Worm (Caenorhabditis elegans) whole organism, L3 larva: ENCODE data around the gene cyp-29A4.

Experiments used
- ZK546.5 ChIP-seq: sonication (generic microtip); optimal IDR thresholded peaks from 2 replicates; lab custom pipeline; 2017; ENCODE audit warnings: missing biosample characterization, missing genetic modification characterization
- aly-2 ChIP-seq: fragments of 150-350 bp; optimal IDR thresholded peaks from 2 replicates; lab custom pipeline; 2014; ENCODE audit warnings: missing biosample characterization, missing genetic modification characterization
- ceh-28 ChIP-seq: fragments of 150-350 bp; optimal IDR thresholded peaks from 2 replicates; lab custom pipeline; 2014; ENCODE audit warnings: missing biosample characterization, missing genetic modification reagents, missing genetic modification characterization
- nhr-28 ChIP-seq: fragments of 150-350 bp; optimal IDR thresholded peaks from 2 replicates; lab custom pipeline; 2014; ENCODE audit warnings: missing biosample characterization, missing genetic modification characterization
- sea-2 ChIP-seq: fragments of 150-350 bp; sonication (generic microtip); optimal IDR thresholded peaks from 4 replicates; lab custom pipeline; 2014; ENCODE audit warnings: missing biosample characterization, missing genetic modification reagents, missing genetic modification characterization
- skn-1 ChIP-seq: fragments of 150-350 bp; optimal IDR thresholded peaks from 2 replicates; lab custom pipeline; 2014; ENCODE audit warnings: missing biosample characterization, missing genetic modification characterization
- tbx-2 ChIP-seq: sonication (generic microtip); optimal IDR thresholded peaks from 2 replicates; lab custom pipeline; 2016; ENCODE audit warnings: mild to moderate bottlenecking, missing genetic modification characterization, missing compliant biosample characterization

cyp-29A4 gene

ce11 chrV:9706592-9706991 is 52.0 kb downstream of the cyp-29A4 start:
- TF ChIP-seq ZK546.5: no peak
- no peak for TF ChIP-seq aly-2 (tag; lab: Kevin White, UChicago)
- TF ChIP-seq skn-1 (tag; lab: Kevin White, UChicago): no peak
- no peak for TF ChIP-seq nhr-28 (tag; lab: Kevin White, UChicago)
- TF ChIP-seq tbx-2 (tag; lab: Kevin White, UChicago): no peak
- TF ChIP-seq sea-2 (GFP tag; lab: Kevin White, UChicago): no peak
- TF ChIP-seq ceh-28: no peak
- TF ChIP-seq, all 47 proteins: peak for 0
